Worm (Caenorhabditis elegans) whole organism, late embryonic: ENCODE measurements around the gene lgc-49.

Experiments
- ceh-24 ChIP-seq: sonication (generic microtip); optimal IDR thresholded peaks from 2 replicates; lab custom pipeline; 2016; ENCODE audit warnings: mild to moderate bottlenecking, missing genetic modification characterization, missing compliant biosample characterization
- mec-3 ChIP-seq: sonication (generic microtip); optimal IDR thresholded peaks from 2 replicates; lab custom pipeline; 2016; ENCODE audit warnings: borderline replicate concordance, missing genetic modification characterization, missing compliant biosample characterization

- no peak for TF ChIP-seq ceh-24 (tag; lab: Kevin White, UChicago)
- TF ChIP-seq mec-3 (tag; lab: Kevin White, UChicago): no peak
These were observed 18.5 kb downstream of the lgc-49 start for ce11 chrV:11209452-11210188.
